Worm (Caenorhabditis elegans): Measurements from ENCODE around the gene dnj-9.
A peak's percentile ranks its signal among the peaks of the same experiment; 100 is the strongest.
"Not testable (repeated sequence)": the region's sequence is repeated elsewhere in the genome, so short reads cannot be mapped to it uniquely, and the experiment has no call there.

Gene dnj-9

ce11 chrII:4842143-4842658, 9.7 kb upstream of the dnj-9 start, which contains the start of the genes T23B7.2 and nspd-4:
T23B7.2 (minus strand) TSS chrII:4842243.
nspd-4 (plus strand) TSS chrII:4842608.
- not testable (repeated sequence) for TF ChIP-seq pros-1, pat-9, hlh-15 (tag; optimal IDR thresholded peaks at IDR 0.05)

ce11 chrII:4849885-4850284, 2.0 kb upstream of the dnj-9 start, which contains the start of gene T23B7.3:
T23B7.3 (plus strand) TSS chrII:4850185.
- TF ChIP-seq lin-11 (tag; optimal IDR thresholded peaks at IDR 0.05) (no peak), pag-3 (tag; optimal IDR thresholded peaks at IDR 0.05; ENCODE audit: borderline replicate concordance) (no peak), gmeb-2 (tag; optimal IDR thresholded peaks at IDR 0.05) (no peak)

- TF ChIP-seq eyg-1 (tag; optimal IDR thresholded peaks at IDR 0.05) (no peak), K09A11.1 (tag; optimal IDR thresholded peaks at IDR 0.05; ENCODE audit: insufficient read depth) (no peak), pax-1 (tag; optimal IDR thresholded peaks at IDR 0.05) (no peak), elt-2 (tag; optimal IDR thresholded peaks at IDR 0.05) (no peak), elt-4 (tag; optimal IDR thresholded peaks at IDR 0.05) (no peak), tbx-7 (tag; optimal IDR thresholded peaks at IDR 0.05) (no peak), ceh-18 (tag; optimal IDR thresholded peaks at IDR 0.05) (no peak), ceh-45 (GFP tag; IDR thresholded peaks at IDR 0.05) (no peak), mec-3 (tag; optimal IDR thresholded peaks at IDR 0.05; ENCODE audit: borderline replicate concordance) (no peak), ceh-24 (tag; optimal IDR thresholded peaks at IDR 0.05) (no peak), syd-9 (tag; optimal IDR thresholded peaks at IDR 0.05) (no peak), hlh-6 (tag; optimal IDR thresholded peaks at IDR 0.05) (no peak), unc-3 (GFP tag; conservative IDR thresholded peaks at IDR 0.05) (no peak), unc-3 (tag; optimal IDR thresholded peaks at IDR 0.05) (no peak), nhr-11 (tag; optimal IDR thresholded peaks at IDR 0.05) (no peak), lim-6 (tag; optimal IDR thresholded peaks at IDR 0.05) (no peak), ceh-9 (tag; optimal IDR thresholded peaks at IDR 0.05) (no peak), ceh-30 (tag; optimal IDR thresholded peaks at IDR 0.05) (no peak)
These were observed 2.9 kb downstream of the dnj-9 start for ce11 chrII:4854761-4855160.

- peak; percentile 22 for TF ChIP-seq unc-42 (tag; optimal IDR thresholded peaks at IDR 0.05)
- TF ChIP-seq ztf-16 (tag; optimal IDR thresholded peaks at IDR 0.05) = no peak
These were observed 3.6 kb downstream of the dnj-9 start for ce11 chrII:4855489-4855888.

ce11 chrII:4856113-4856512, 4.3 kb downstream of the dnj-9 start:
- TF ChIP-seq sox-2 (GFP tag; IDR thresholded peaks at IDR 0.05) = no peak
- no peak for TF ChIP-seq ets-4 (tag; optimal IDR thresholded peaks at IDR 0.05)
- no peak for TF ChIP-seq ceh-22 (tag; optimal IDR thresholded peaks at IDR 0.05)
- TF ChIP-seq sdc-2 (tag; optimal IDR thresholded peaks at IDR 0.05) = no peak
- no peak for TF ChIP-seq ceh-24 (tag; optimal IDR thresholded peaks at IDR 0.05)
- TF ChIP-seq unc-55 (GFP tag; optimal IDR thresholded peaks at IDR 0.05) = no peak
- TF ChIP-seq madf-2 (tag; optimal IDR thresholded peaks at IDR 0.05) = no peak
- TF ChIP-seq ama-1 (optimal IDR thresholded peaks at IDR 0.05) = no peak
- no peak for TF ChIP-seq nhr-232 (tag; optimal IDR thresholded peaks at IDR 0.05)
- TF ChIP-seq C38D4.7 (GFP tag; optimal IDR thresholded peaks at IDR 0.05) = no peak
- TF ChIP-seq zip-5 (tag; optimal IDR thresholded peaks at IDR 0.05) = no peak
- TF ChIP-seq Y22D7AL.16 (tag; optimal IDR thresholded peaks at IDR 0.05) = no peak
- TF ChIP-seq K02D7.2 (tag; optimal IDR thresholded peaks at IDR 0.05) = no peak
- TF ChIP-seq dve-1 (tag; optimal IDR thresholded peaks at IDR 0.05) = no peak
- no peak for TF ChIP-seq sox-4 (tag; optimal IDR thresholded peaks at IDR 0.05)

Measured in whole organism, late embryonic.